Worm (Caenorhabditis elegans): Measurements from ENCODE around the gene srh-104.
A peak's percentile ranks its signal among the peaks of the same experiment; 100 is the strongest.

The srh-104 gene

DNA sequence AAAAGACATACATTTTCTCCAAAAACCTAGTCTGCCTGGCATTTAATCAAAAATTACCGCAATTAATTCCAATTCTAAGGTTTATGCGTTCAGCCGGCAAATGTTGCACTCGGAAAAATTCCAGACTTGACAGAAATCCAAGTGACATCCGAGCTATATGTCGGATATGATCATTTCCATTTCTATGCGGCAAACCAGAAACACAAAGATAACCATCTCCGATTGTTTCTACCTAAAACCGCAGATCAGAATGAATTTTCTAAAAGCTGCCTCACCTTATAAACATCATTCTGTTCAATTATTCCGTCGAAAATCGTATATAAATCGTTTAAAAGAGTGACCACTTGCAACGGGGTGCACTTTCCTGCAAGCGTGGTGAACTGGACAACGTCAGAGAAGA is 5.1 kb upstream of the srh-104 start:
- TF ChIP-seq ceh-82 (tag; optimal IDR thresholded peaks at IDR 0.05) (no peak), F37D6.2 (tag; optimal IDR thresholded peaks at IDR 0.05) (no peak), fkh-10 (GFP tag; optimal IDR thresholded peaks at IDR 0.05) (no peak), zip-2 (tag; optimal IDR thresholded peaks at IDR 0.05) (no peak), rbr-2 (tag; optimal IDR thresholded peaks at IDR 0.05) (no peak), lin-15B (tag; optimal IDR thresholded peaks at IDR 0.05) (no peak), ceh-62 (tag; optimal IDR thresholded peaks at IDR 0.05) (no peak), saeg-2 (GFP tag; IDR thresholded peaks at IDR 0.05) (no peak), unc-130 (GFP tag; optimal IDR thresholded peaks at IDR 0.05) (no peak), cey-2 (tag; optimal IDR thresholded peaks at IDR 0.05; ENCODE audit: borderline replicate concordance, insufficient read depth) (no peak)

DNA sequence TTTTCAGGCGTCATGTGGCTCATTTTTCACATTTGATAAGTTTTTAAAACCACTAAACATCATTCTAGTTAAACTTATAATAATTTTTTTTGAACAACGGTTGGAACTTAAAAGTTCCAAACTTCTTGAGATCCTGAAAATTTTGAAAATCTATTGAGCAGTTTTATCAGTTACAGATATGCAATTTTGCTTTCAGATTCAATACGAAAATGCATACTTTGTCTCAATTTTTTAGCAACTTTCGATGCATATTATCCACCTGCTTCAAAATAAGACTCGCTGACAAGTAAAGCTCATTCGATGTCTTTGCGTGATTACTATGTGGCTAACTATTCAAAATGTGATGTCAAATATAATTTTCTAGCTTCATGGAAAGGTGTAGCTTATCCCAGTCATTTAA is 2.6 kb upstream of the srh-104 start, which contains the start of gene srh-95:
srh-95 (plus strand) TSS at position 301 of the 400 bp plus-strand sequence.
- no peak for TF ChIP-seq pqm-1 (tag; optimal IDR thresholded peaks at IDR 0.05)
- no peak for TF ChIP-seq F49E8.2 (tag; optimal IDR thresholded peaks at IDR 0.05; ENCODE audit: borderline replicate concordance)
- TF ChIP-seq nhr-28 (tag; optimal IDR thresholded peaks at IDR 0.05) = no peak
- no peak for TF ChIP-seq egl-43 (GFP tag; IDR thresholded peaks at IDR 0.05)
- no peak for TF ChIP-seq pha-4 (GFP tag; IDR thresholded peaks at IDR 0.05)
- no peak for TF ChIP-seq pha-4 (tag; optimal IDR thresholded peaks at IDR 0.05)
- TF ChIP-seq dmd-9 (GFP tag; IDR thresholded peaks at IDR 0.05) = no peak
- no peak for TF ChIP-seq dmd-8 (GFP tag; IDR thresholded peaks at IDR 0.05)
- TF ChIP-seq ceh-32 (tag; optimal IDR thresholded peaks at IDR 0.05; ENCODE audit: poor library complexity) = no peak
- TF ChIP-seq daf-12 (tag; optimal IDR thresholded peaks at IDR 0.05) = no peak

DNA sequence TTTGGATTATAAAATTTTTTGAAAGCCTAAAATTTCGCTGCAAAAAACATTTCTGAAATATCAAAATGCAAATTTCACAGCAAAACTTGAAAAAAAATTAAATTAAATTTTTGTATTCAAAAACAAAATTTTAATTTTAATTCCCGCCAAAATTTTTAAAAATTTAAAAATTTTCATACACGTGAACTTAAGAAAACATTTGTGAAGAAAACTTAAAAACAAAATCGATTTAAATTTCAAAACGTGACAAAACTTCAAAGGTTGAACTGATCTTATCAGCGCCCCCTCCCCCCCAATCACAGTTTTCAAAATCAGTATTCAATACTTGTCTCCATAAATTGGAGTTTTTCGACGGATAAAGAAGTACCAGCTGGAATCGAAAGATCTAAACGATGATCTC is 6.8 kb downstream of the srh-104 start, which contains the start of gene F21H7.5:
F21H7.5 (plus strand) TSS at position 301 of the 400 bp plus-strand sequence.
- TF ChIP-seq nhr-48 (tag; optimal IDR thresholded peaks at IDR 0.05) = no peak

DNA sequence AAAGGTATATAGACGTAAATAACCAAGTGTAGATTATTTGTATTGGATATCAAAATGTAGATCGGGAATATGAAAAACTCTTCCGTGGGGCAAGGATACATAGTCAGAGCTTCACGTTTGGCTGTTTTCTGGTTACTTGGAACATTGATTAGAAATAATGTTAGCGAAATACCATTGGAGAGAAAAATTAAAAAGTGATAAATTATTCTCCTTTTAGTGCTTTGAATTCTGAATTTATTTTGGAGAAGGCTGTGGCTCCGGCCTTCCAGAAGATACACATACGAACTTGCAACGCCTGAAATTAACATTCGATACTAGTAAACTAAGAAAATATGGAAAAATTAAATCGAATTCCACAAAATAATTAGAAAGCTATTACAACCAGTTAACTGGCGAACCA is 8.3 kb downstream of the srh-104 start, which contains the start of gene srh-98:
srh-98 (minus strand) TSS at position 101 of the 400 bp plus-strand sequence.
- TF ChIP-seq jun-1 (tag; optimal IDR thresholded peaks at IDR 0.05) = no peak
- peak; percentile 65 for TF ChIP-seq aha-1 (tag)

DNA sequence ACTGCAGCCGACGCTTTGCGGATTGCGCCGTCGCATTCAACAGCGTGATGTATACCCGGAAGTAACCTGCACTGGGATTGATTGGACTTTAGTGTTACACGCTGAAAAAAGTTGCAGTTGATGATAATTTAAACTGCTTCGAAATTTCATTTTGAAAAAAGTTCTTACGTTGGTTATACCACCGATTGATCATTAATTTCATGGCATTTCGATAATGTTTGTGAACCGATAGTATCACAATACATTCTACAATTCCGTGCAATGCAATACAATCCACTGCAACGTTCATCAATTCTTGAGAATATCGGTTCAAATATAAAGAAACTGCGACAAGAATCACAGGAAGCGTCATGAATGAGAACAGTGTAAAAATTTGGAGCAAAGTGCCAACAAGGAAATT is 8.8 kb downstream of the srh-104 start, which contains the start of gene F21H7.3:
F21H7.3 (minus strand) TSS at position 101 of the 400 bp plus-strand sequence.
- TF ChIP-seq lir-3 (tag; optimal IDR thresholded peaks at IDR 0.05) = no peak
- TF ChIP-seq ceh-20 (GFP tag; IDR thresholded peaks at IDR 0.05) = no peak
- no peak for TF ChIP-seq skn-1 (tag; optimal IDR thresholded peaks at IDR 0.05)
- no peak for TF ChIP-seq snpc-4 (tag; optimal IDR thresholded peaks at IDR 0.05)
- TF ChIP-seq daf-16 (GFP tag; optimal IDR thresholded peaks at IDR 0.05) = no peak
- no peak for TF ChIP-seq daf-16 (tag; optimal IDR thresholded peaks at IDR 0.05)
- no peak for TF ChIP-seq madf-9 (GFP tag; conservative IDR thresholded peaks at IDR 0.05)
- TF ChIP-seq cey-2 (tag; optimal IDR thresholded peaks at IDR 0.05; ENCODE audit: borderline replicate concordance, insufficient read depth) = no peak
- TF ChIP-seq nhr-42 (GFP tag; IDR thresholded peaks at IDR 0.05) = no peak
- no peak for TF ChIP-seq nhr-25 (tag; optimal IDR thresholded peaks at IDR 0.05; ENCODE audit: borderline replicate concordance, insufficient read depth)
- no peak for TF ChIP-seq mdl-1 (tag; optimal IDR thresholded peaks at IDR 0.05)
- no peak for TF ChIP-seq lim-7 (GFP tag; IDR thresholded peaks at IDR 0.05)
- no peak for TF ChIP-seq zfp-3 (GFP tag; conservative IDR thresholded peaks at IDR 0.05)

All from whole organism, L4 larva.